Worm (Caenorhabditis elegans) whole organism, early embryonic: ENCODE data around the gene Y50E8A.5.

ENCODE experiments used
- F13C5.2 ChIP-seq: sonication (generic microtip); optimal IDR thresholded peaks from 2 replicates; lab custom pipeline; 2017; ENCODE audit warnings: mild to moderate bottlenecking, missing genetic modification characterization, inconsistent platforms, missing compliant biosample characterization
- ama-1 ChIP-seq: fragments of 150-350 bp; optimal IDR thresholded peaks from 2 replicates; lab custom pipeline; 2014
- ceh-36 ChIP-seq: sonication (generic microtip); optimal IDR thresholded peaks from 2 replicates; lab custom pipeline; 2016; ENCODE audit warnings: missing genetic modification characterization, inconsistent platforms, missing compliant biosample characterization
- flt-1 ChIP-seq: fragments of 200-800 bp; sonication (Bioruptor generic); IDR thresholded peaks from 2 replicates; pipeline ENCODE4 v1.3.6; 2022; ENCODE audit warnings: missing genetic modification characterization, missing compliant biosample characterization
- hnd-1 ChIP-seq: sonication (generic microtip); optimal IDR thresholded peaks from 2 replicates; lab custom pipeline; 2016; ENCODE audit warnings: missing genetic modification characterization, missing compliant biosample characterization
- scrt-1 ChIP-seq: fragments of 200-800 bp; sonication (Bioruptor generic); IDR thresholded peaks from 2 replicates; pipeline ENCODE4 v1.3.6; 2022; ENCODE audit warnings: missing genetic modification characterization, missing compliant biosample characterization
- tra-4 ChIP-seq: sonication (generic microtip); optimal IDR thresholded peaks from 2 replicates; lab custom pipeline; 2017; ENCODE audit warnings: missing genetic modification characterization, missing compliant biosample characterization

DNA sequence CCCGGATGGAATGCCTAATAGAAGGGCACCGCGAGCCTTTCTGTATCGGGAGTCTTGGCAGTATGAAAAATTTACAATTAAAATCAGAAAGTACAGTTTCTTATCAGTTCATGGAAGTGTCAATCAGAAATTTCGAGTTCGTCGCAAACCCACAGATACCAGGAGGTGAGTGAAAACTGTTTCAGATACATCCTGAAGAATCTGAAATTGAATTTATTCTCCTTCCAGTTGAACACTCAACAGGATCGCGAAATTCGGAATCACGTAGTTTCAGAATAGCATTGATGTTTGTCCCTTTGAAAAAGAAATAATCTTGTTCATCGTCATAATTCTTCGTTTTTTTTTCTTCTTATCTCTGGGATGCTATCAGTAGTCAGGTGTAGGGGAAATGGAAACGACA lies 20.6 kb downstream of the Y50E8A.5 start, which contains the start of gene fbxa-147:
- TF ChIP-seq tra-4: no peak
- TF ChIP-seq ceh-36 (tag; lab: Kevin White, UChicago): no peak
- TF ChIP-seq ama-1 (lab: Kevin White, UChicago): no peak
- no peak for TF ChIP-seq F13C5.2 (tag; lab: Kevin White, UChicago)
- TF ChIP-seq hnd-1 (tag; lab: Kevin White, UChicago): no peak
- TF ChIP-seq scrt-1 (GFP tag; lab: Robert Waterston, UW): no peak
- no peak for TF ChIP-seq flt-1 (GFP tag; lab: Robert Waterston, UW)
